Worm (Caenorhabditis elegans) whole organism, L3 larva: ENCODE measurements around the gene alfa-1.

Source experiments
- R02D3.7 ChIP-seq: fragments of 150-350 bp; optimal IDR thresholded peaks from 2 replicates; lab custom pipeline; 2014; ENCODE audit warnings: missing biosample characterization, missing genetic modification characterization
- ZK546.5 ChIP-seq: sonication (generic microtip); optimal IDR thresholded peaks from 2 replicates; lab custom pipeline; 2017; ENCODE audit warnings: missing biosample characterization, missing genetic modification characterization
- aly-2 ChIP-seq: fragments of 150-350 bp; optimal IDR thresholded peaks from 2 replicates; lab custom pipeline; 2014; ENCODE audit warnings: missing biosample characterization, missing genetic modification characterization
- ama-1 ChIP-seq: fragments of 150-350 bp; optimal IDR thresholded peaks from 2 replicates; lab custom pipeline; 2018
- ceh-16 ChIP-seq: sonication (generic microtip); optimal IDR thresholded peaks from 2 replicates; lab custom pipeline; 2017; ENCODE audit warnings: missing biosample characterization, missing genetic modification characterization
- ceh-82 ChIP-seq: fragments of 150-350 bp; optimal IDR thresholded peaks from 2 replicates; lab custom pipeline; 2014; ENCODE audit warnings: missing biosample characterization, missing genetic modification characterization
- daf-12 ChIP-seq: fragments of 150-350 bp; optimal IDR thresholded peaks from 2 replicates; lab custom pipeline; 2014; ENCODE audit warnings: missing biosample characterization, missing genetic modification reagents, missing genetic modification characterization
- egl-27 ChIP-seq: sonication (generic microtip); optimal IDR thresholded peaks from 4 replicates; lab custom pipeline; 2017; ENCODE audit warnings: missing biosample characterization, missing genetic modification reagents, missing genetic modification characterization
- egl-5 ChIP-seq: fragments of 150-350 bp; optimal IDR thresholded peaks from 2 replicates; lab custom pipeline; 2017; ENCODE audit warnings: missing biosample characterization, missing genetic modification reagents, missing genetic modification characterization, inconsistent platforms
- elt-1 ChIP-seq: fragments of 150-350 bp; optimal IDR thresholded peaks from 2 replicates; lab custom pipeline; 2014; ENCODE audit warnings: missing biosample characterization, missing genetic modification characterization
- elt-2 ChIP-seq: sonication (generic microtip); optimal IDR thresholded peaks from 2 replicates; lab custom pipeline; 2016; ENCODE audit warnings: missing genetic modification reagents, mild to moderate bottlenecking, missing genetic modification characterization, missing compliant biosample characterization
- elt-3 ChIP-seq, 3 experiments: fragments of 150-350 bp in 1 of 3; sonication (generic microtip) in 2 of 3; optimal IDR thresholded peaks; 2 replicates in 2 of 3; 4 replicates in 1 of 3; lab custom pipeline; 2014 to 2017; ENCODE audit warnings: missing biosample characterization in 3 of 3, missing genetic modification characterization in 3 of 3
- eor-1 ChIP-seq, 2 experiments: fragments of 150-350 bp; optimal IDR thresholded peaks; 2 replicates each; lab custom pipeline; 2014 to 2018; ENCODE audit warnings: missing biosample characterization in 2 of 2, missing genetic modification characterization in 2 of 2
- fkh-10 ChIP-seq: sonication (generic microtip); optimal IDR thresholded peaks from 2 replicates; lab custom pipeline; 2017; ENCODE audit warnings: missing biosample characterization, missing genetic modification reagents, missing genetic modification characterization
- fkh-2 ChIP-seq: fragments of 150-350 bp; optimal IDR thresholded peaks from 2 replicates; lab custom pipeline; 2014; ENCODE audit warnings: missing biosample characterization, missing genetic modification reagents, missing genetic modification characterization
- fos-1 ChIP-seq: fragments of 150-350 bp; optimal IDR thresholded peaks from 2 replicates; lab custom pipeline; 2014; ENCODE audit warnings: missing biosample characterization, missing genetic modification characterization
- hmg-11 ChIP-seq: sonication (generic microtip); optimal IDR thresholded peaks from 2 replicates; lab custom pipeline; 2016; ENCODE audit warnings: missing genetic modification characterization, missing compliant biosample characterization
- jun-1 ChIP-seq: fragments of 150-350 bp; optimal IDR thresholded peaks from 2 replicates; lab custom pipeline; 2014; ENCODE audit warnings: missing biosample characterization, missing genetic modification reagents, missing genetic modification characterization
- lin-15B ChIP-seq: fragments of 150-350 bp; optimal IDR thresholded peaks from 2 replicates; lab custom pipeline; 2014; ENCODE audit warnings: missing biosample characterization, missing genetic modification characterization
- mml-1 ChIP-seq: fragments of 150-350 bp; sonication (generic microtip); optimal IDR thresholded peaks from 3 replicates; lab custom pipeline; 2014; ENCODE audit warnings: missing biosample characterization, missing genetic modification characterization
- nfya-1 ChIP-seq: sonication (generic microtip); optimal IDR thresholded peaks from 2 replicates; lab custom pipeline; 2017; ENCODE audit warnings: missing genetic modification characterization, mild to moderate bottlenecking, missing compliant biosample characterization, antibody characterized with exemption, moderate library complexity; ENCODE audit not compliant: insufficient read depth
- nhr-11 ChIP-seq: fragments of 150-350 bp; optimal IDR thresholded peaks from 2 replicates; lab custom pipeline; 2014; ENCODE audit warnings: missing biosample characterization, missing genetic modification characterization
- nhr-12 ChIP-seq: fragments of 150-350 bp; optimal IDR thresholded peaks from 2 replicates; lab custom pipeline; 2014; ENCODE audit warnings: missing biosample characterization, missing genetic modification characterization
- nhr-25 ChIP-seq: sonication (generic microtip); optimal IDR thresholded peaks from 2 replicates; lab custom pipeline; 2017; ENCODE audit warnings: missing biosample characterization, missing genetic modification characterization
- nhr-28 ChIP-seq: fragments of 150-350 bp; optimal IDR thresholded peaks from 2 replicates; lab custom pipeline; 2014; ENCODE audit warnings: missing biosample characterization, missing genetic modification characterization
- nhr-76 ChIP-seq: fragments of 150-350 bp; sonication (generic microtip); optimal IDR thresholded peaks from 5 replicates; lab custom pipeline; 2014; ENCODE audit warnings: missing biosample characterization, missing genetic modification characterization
- nhr-77 ChIP-seq: fragments of 150-350 bp; optimal IDR thresholded peaks from 2 replicates; lab custom pipeline; 2014; ENCODE audit warnings: missing biosample characterization, missing genetic modification characterization
- pha-4 ChIP-seq: fragments of 150-350 bp; optimal IDR thresholded peaks from 2 replicates; lab custom pipeline; 2014; ENCODE audit warnings: missing biosample characterization, missing genetic modification reagents, missing genetic modification characterization
- pqm-1 ChIP-seq: fragments of 150-350 bp; optimal IDR thresholded peaks from 2 replicates; lab custom pipeline; 2017; ENCODE audit warnings: missing biosample characterization, missing genetic modification characterization, inconsistent platforms
- sea-2 ChIP-seq: fragments of 150-350 bp; sonication (generic microtip); optimal IDR thresholded peaks from 4 replicates; lab custom pipeline; 2014; ENCODE audit warnings: missing biosample characterization, missing genetic modification reagents, missing genetic modification characterization
- snpc-4 ChIP-seq: fragments of 150-350 bp; optimal IDR thresholded peaks from 2 replicates; lab custom pipeline; 2014; ENCODE audit warnings: missing biosample characterization, missing genetic modification characterization
- unc-39 ChIP-seq: sonication (generic microtip); optimal IDR thresholded peaks from 4 replicates; lab custom pipeline; 2017; ENCODE audit warnings: missing biosample characterization, missing genetic modification characterization
- unc-62 ChIP-seq: fragments of 150-350 bp; sonication (generic microtip); optimal IDR thresholded peaks from 4 replicates; lab custom pipeline; 2014; ENCODE audit warnings: missing biosample characterization, missing genetic modification reagents, missing genetic modification characterization
- ztf-4 ChIP-seq: fragments of 150-350 bp; optimal IDR thresholded peaks from 2 replicates; lab custom pipeline; 2014; ENCODE audit warnings: missing biosample characterization, missing genetic modification characterization

alfa-1 gene

ce11 chrII:7707383-7707782 lies 45.1 kb upstream of the alfa-1 start, which contains the start of gene luc-7L:
Gene luc-7L, minus strand, starts transcription at chrII:7707483.
- TF ChIP-seq ceh-82 (tag; lab: Kevin White, UChicago) (no peak), snpc-4 (tag; lab: Kevin White, UChicago) (no peak), ama-1 (no peak), ztf-4 (tag; lab: Kevin White, UChicago) (no peak), lin-15B (tag; lab: Kevin White, UChicago) (no peak), hmg-11 (tag; lab: Kevin White, UChicago) (no peak), nfya-1 (tag; lab: Kevin White, UChicago) (no peak)

ce11 chrII:7705152-7705551 lies 42.8 kb upstream of the alfa-1 start, which contains the start of gene B0495.7:
Gene B0495.7, minus strand, starts transcription at chrII:7705233.
- TF ChIP-seq pqm-1 (tag; lab: Kevin White, UChicago) = peak; percentile 65
- TF ChIP-seq pha-4 (tag; lab: Kevin White, UChicago) = peak; percentile 25
- no peak for TF ChIP-seq sea-2 (GFP tag; lab: Kevin White, UChicago)
- peak; percentile 69 for TF ChIP-seq elt-2 (tag; lab: Kevin White, UChicago)

DNA sequence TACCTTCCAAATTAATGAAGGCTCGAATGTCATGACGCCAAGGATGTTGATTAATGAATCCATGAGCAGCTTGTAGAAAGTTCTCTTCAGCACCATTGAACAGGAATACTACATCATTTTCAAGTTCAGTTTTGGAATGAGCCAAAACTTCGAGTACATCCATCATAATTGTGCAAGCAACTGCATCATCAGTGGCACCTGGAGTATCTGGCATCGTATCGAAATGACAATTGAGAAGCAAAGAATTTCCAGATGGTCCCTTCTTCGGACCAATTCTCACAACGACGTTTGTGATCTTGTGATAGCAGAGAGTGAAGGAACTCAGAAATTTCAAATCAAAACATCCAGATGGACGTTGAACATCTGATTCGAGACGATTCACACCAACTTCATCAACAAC lies 42.1 kb upstream of the alfa-1 start:
- TF ChIP-seq nhr-76 (tag; lab: Kevin White, UChicago) (no peak), daf-12 (tag; lab: Kevin White, UChicago) (no peak), elt-1 (tag; lab: Kevin White, UChicago) (no peak), pqm-1 (tag; lab: Kevin White, UChicago) (no peak), nhr-28 (tag; lab: Kevin White, UChicago) (no peak), elt-2 (tag; lab: Kevin White, UChicago) (no peak), aly-2 (tag; lab: Kevin White, UChicago) (no peak), unc-62 (GFP tag; lab: Kevin White, UChicago) (no peak), fos-1 (no peak), ZK546.5 (tag; lab: Kevin White, UChicago) (no peak), nhr-11 (tag; lab: Kevin White, UChicago) (no peak), lin-15B (tag; lab: Kevin White, UChicago) (no peak), egl-27 (tag; lab: Kevin White, UChicago) (no peak), elt-3 (tag; optimal IDR thresholded peaks at IDR 0.05; lab: Kevin White, UChicago) (no peak)

- TF ChIP-seq ztf-4 (tag; lab: Kevin White, UChicago) (no peak), snpc-4 (tag; lab: Kevin White, UChicago) (no peak), pha-4 (tag; lab: Kevin White, UChicago) (peak; percentile 56), unc-62 (GFP tag; lab: Kevin White, UChicago) (no peak), nhr-77 (no peak), mml-1 (tag; lab: Kevin White, UChicago) (no peak), nfya-1 (tag; lab: Kevin White, UChicago) (peak; percentile 49), nhr-76 (tag; lab: Kevin White, UChicago) (no peak), jun-1 (tag; lab: Kevin White, UChicago) (no peak), elt-2 (tag; lab: Kevin White, UChicago) (peak; percentile 22), ceh-16 (no peak), fkh-2 (tag; lab: Kevin White, UChicago) (no peak), aly-2 (tag; lab: Kevin White, UChicago) (no peak), nhr-25 (tag; lab: Kevin White, UChicago) (no peak), R02D3.7 (tag; lab: Kevin White, UChicago) (no peak)
Measured at ce11 chrII:7699009-7699408, 36.7 kb upstream of the alfa-1 start, which contains the start of the genes moa-2 and cdk-11.1. Gene moa-2, minus strand, starts transcription at chrII:7699033. Gene cdk-11.1, plus strand, starts transcription at chrII:7699235.

DNA sequence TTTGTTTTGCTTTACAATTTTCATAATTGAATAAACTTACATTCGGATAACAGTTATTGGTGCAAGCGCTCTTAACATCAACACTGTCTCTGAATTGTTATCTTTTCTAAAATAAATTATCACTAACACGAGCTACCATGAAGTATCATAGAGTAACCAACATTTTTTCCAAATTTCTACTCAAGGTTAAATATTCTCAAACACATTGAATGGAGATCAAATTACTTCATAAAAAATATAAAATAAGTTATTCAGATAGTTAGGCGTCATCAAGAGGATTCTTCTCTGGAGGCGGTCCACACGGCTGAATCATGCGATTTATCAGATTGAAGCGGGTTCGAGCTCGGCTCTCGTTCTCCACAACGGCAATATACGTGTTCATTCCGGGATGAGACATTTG lies 36.1 kb upstream of the alfa-1 start, which contains the start of gene B0495.5:
Gene B0495.5, minus strand, starts transcription at position 101 of the 400 bp plus-strand sequence.
- TF ChIP-seq fkh-10 (GFP tag; lab: Kevin White, UChicago) (no peak), unc-39 (tag; lab: Kevin White, UChicago) (no peak), eor-1 (tag; optimal IDR thresholded peaks at IDR 0.05; lab: Kevin White, UChicago) (no peak), nhr-28 (tag; lab: Kevin White, UChicago) (no peak), egl-5 (tag; lab: Kevin White, UChicago) (no peak), ZK546.5 (tag; lab: Kevin White, UChicago) (no peak), nhr-12 (tag; lab: Kevin White, UChicago) (no peak), snpc-4 (tag; lab: Kevin White, UChicago) (no peak), ceh-82 (tag; lab: Kevin White, UChicago) (no peak), sea-2 (GFP tag; lab: Kevin White, UChicago) (no peak)
